Fruit fly (Drosophila melanogaster): ENCODE measurements around the gene hth.

- TF ChIP-seq CG9609 (GFP tag; optimal IDR thresholded peaks at IDR 0.05) (no peak), hkb (optimal IDR thresholded peaks at IDR 0.05) (no peak), hkb (GFP tag; IDR thresholded peaks at IDR 0.05) (no peak), sug (tag; optimal IDR thresholded peaks at IDR 0.05) (no peak), CG17186 (GFP tag; optimal IDR thresholded peaks at IDR 0.05) (no peak), Side (GFP tag; optimal IDR thresholded peaks at IDR 0.05) (no peak), CG12659 (GFP tag; optimal IDR thresholded peaks at IDR 0.05) (no peak), dan (GFP tag; IDR thresholded peaks at IDR 0.05) (no peak), H2.0 (GFP tag; IDR thresholded peaks at IDR 0.05) (no peak), Oli (tag; optimal IDR thresholded peaks at IDR 0.05) (no peak), CG30431 (GFP tag; optimal IDR thresholded peaks at IDR 0.05) (no peak), NFAT (GFP tag; IDR thresholded peaks at IDR 0.05) (no peak), CG11696 (GFP tag; IDR thresholded peaks at IDR 0.05) (no peak)
Measured at dm6 chr3R:10574527-10574926, 64.8 kb downstream of the hth start.

All from whole organism, embryonic.